Worm (Caenorhabditis elegans) whole organism, L3 larva: ENCODE results near the gene cutl-12.

Experiments
- ZK546.5 ChIP-seq: sonication (generic microtip); optimal IDR thresholded peaks from 2 replicates; lab custom pipeline; 2017; ENCODE audit warnings: missing biosample characterization, missing genetic modification characterization
- ama-1 ChIP-seq: fragments of 150-350 bp; optimal IDR thresholded peaks from 2 replicates; lab custom pipeline; 2018
- ceh-28 ChIP-seq: fragments of 150-350 bp; optimal IDR thresholded peaks from 2 replicates; lab custom pipeline; 2014; ENCODE audit warnings: missing biosample characterization, missing genetic modification reagents, missing genetic modification characterization
- elt-1 ChIP-seq: fragments of 150-350 bp; optimal IDR thresholded peaks from 2 replicates; lab custom pipeline; 2014; ENCODE audit warnings: missing biosample characterization, missing genetic modification characterization
- lin-15B ChIP-seq: fragments of 150-350 bp; optimal IDR thresholded peaks from 2 replicates; lab custom pipeline; 2014; ENCODE audit warnings: missing biosample characterization, missing genetic modification characterization
- nfya-1 ChIP-seq: sonication (generic microtip); optimal IDR thresholded peaks from 2 replicates; lab custom pipeline; 2017; ENCODE audit warnings: missing genetic modification characterization, mild to moderate bottlenecking, missing compliant biosample characterization, antibody characterized with exemption, moderate library complexity; ENCODE audit not compliant: insufficient read depth
- tbx-2 ChIP-seq: sonication (generic microtip); optimal IDR thresholded peaks from 2 replicates; lab custom pipeline; 2016; ENCODE audit warnings: mild to moderate bottlenecking, missing genetic modification characterization, missing compliant biosample characterization
- zag-1 ChIP-seq: fragments of 150-350 bp; optimal IDR thresholded peaks from 2 replicates; lab custom pipeline; 2014; ENCODE audit warnings: missing biosample characterization, missing genetic modification characterization

- TF ChIP-seq nfya-1 (no peak), ZK546.5 (tag; lab: Kevin White, UChicago) (no peak), ama-1 (lab: Kevin White, UChicago) (no peak), lin-15B (no peak), elt-1 (tag; lab: Kevin White, UChicago) (no peak), tbx-2 (tag; lab: Kevin White, UChicago) (no peak), ceh-28 (tag; lab: Kevin White, UChicago) (no peak), zag-1 (tag; lab: Kevin White, UChicago) (no peak)
These were observed 23.7 kb downstream of the cutl-12 start for ce11 chrII:8610585-8610984.
